Worm (Caenorhabditis elegans): ENCODE measurements around the gene F19C7.3.

- TF ChIP-seq daf-16 (GFP tag; optimal IDR thresholded peaks at IDR 0.05) (no peak), daf-16 (tag; optimal IDR thresholded peaks at IDR 0.05) (no peak), mxl-2 (GFP tag; conservative IDR thresholded peaks at IDR 0.05) (no peak), hif-1 (tag; optimal IDR thresholded peaks at IDR 0.05) (no peak), lin-29 (GFP tag; IDR thresholded peaks at IDR 0.05) (no peak), aly-2 (tag; optimal IDR thresholded peaks at IDR 0.05) (no peak), unc-130 (GFP tag; optimal IDR thresholded peaks at IDR 0.05) (no peak), ceh-82 (tag; optimal IDR thresholded peaks at IDR 0.05) (no peak), nhr-11 (tag; optimal IDR thresholded peaks at IDR 0.05) (no peak)
Measured at ce11 chrIV:4599352-4600004, 2.6 kb downstream of the F19C7.3 start, which contains the start of gene F19C7.2.
